Worm (Caenorhabditis elegans): ENCODE measurements around the gene C50F4.6.

The C50F4.6 gene

ce11 chrV:9500826-9501451 lies 45.0 kb upstream of the C50F4.6 start, which contains the start of gene swt-5 (continued):
- TF ChIP-seq daf-19 (GFP tag; conservative IDR thresholded peaks at IDR 0.05) = no peak

ce11 chrV:9503152-9503817 lies 42.6 kb upstream of the C50F4.6 start:
- TF ChIP-seq nhr-11 (tag; optimal IDR thresholded peaks at IDR 0.05) (no peak), dmd-8 (GFP tag; IDR thresholded peaks at IDR 0.05) (peak; percentile 97), nhr-41 (GFP tag; IDR thresholded peaks at IDR 0.05) (peak; percentile 62; the same call in 1 of the 2 replicates), cey-2 (tag; optimal IDR thresholded peaks at IDR 0.05; ENCODE audit: borderline replicate concordance, insufficient read depth) (no peak), mdt-29 (GFP tag; IDR thresholded peaks at IDR 0.05) (peak; percentile 86), spr-3 (GFP tag; optimal IDR thresholded peaks at IDR 0.05) (no peak), ztf-11 (tag; optimal IDR thresholded peaks at IDR 0.05) (no peak), spr-1 (tag; optimal IDR thresholded peaks at IDR 0.05) (peak; percentile 41), ceh-82 (tag; optimal IDR thresholded peaks at IDR 0.05) (no peak), lin-13 (GFP tag; optimal IDR thresholded peaks at IDR 0.05) (no peak), ceh-62 (tag; optimal IDR thresholded peaks at IDR 0.05) (no peak), nhr-48 (tag; optimal IDR thresholded peaks at IDR 0.05) (peak; percentile 75), arid-1 (GFP tag; conservative IDR thresholded peaks at IDR 0.05) (peak; percentile 78), nhr-77 (tag; optimal IDR thresholded peaks at IDR 0.05) (peak; percentile 12), hlh-30 (tag; optimal IDR thresholded peaks at IDR 0.05; ENCODE audit: insufficient read depth) (peak; percentile 6), php-3 (GFP tag; IDR thresholded peaks at IDR 0.05) (peak; percentile 61; the same call in 1 of the 2 replicates), ceh-28 (tag; optimal IDR thresholded peaks at IDR 0.05) (no peak), ctbp-1 (GFP tag; IDR thresholded peaks at IDR 0.05) (peak; percentile 87), madf-9 (GFP tag; conservative IDR thresholded peaks at IDR 0.05) (peak; percentile 79), nhr-25 (tag; optimal IDR thresholded peaks at IDR 0.05; ENCODE audit: borderline replicate concordance, insufficient read depth) (peak; percentile 39), F37D6.2 (tag; optimal IDR thresholded peaks at IDR 0.05) (peak; percentile 35), nhr-6 (tag; optimal IDR thresholded peaks at IDR 0.05) (no peak), lin-39 (tag; optimal IDR thresholded peaks at IDR 0.05) (no peak), aha-1 (tag) (peak; percentile 95), aly-2 (tag; optimal IDR thresholded peaks at IDR 0.05) (no peak), nhr-28 (tag; optimal IDR thresholded peaks at IDR 0.05) (peak; percentile 59), ceh-32 (tag; optimal IDR thresholded peaks at IDR 0.05; ENCODE audit: poor library complexity) (no peak), dve-1 (tag; optimal IDR thresholded peaks at IDR 0.05; ENCODE audit: insufficient read depth) (no peak), T20F7.1 (GFP tag; optimal IDR thresholded peaks at IDR 0.05) (peak; percentile 47), zfp-3 (GFP tag; conservative IDR thresholded peaks at IDR 0.05) (0 out of 2 replicates have a peak, but pooled peaks have one; percentile 59), unc-62 (GFP tag; optimal IDR thresholded peaks at IDR 0.05 in 1 of 2) (peak in 1 of 2 experiments; percentile 93), unc-62 (tag; optimal IDR thresholded peaks at IDR 0.05) (no peak), mxl-2 (GFP tag; conservative IDR thresholded peaks at IDR 0.05) (0 out of 2 replicates have a peak, but pooled peaks have one; percentile 12), ces-1 (GFP tag; optimal IDR thresholded peaks at IDR 0.05) (no peak), hlh-11 (tag; optimal IDR thresholded peaks at IDR 0.05) (peak; percentile 65), nhr-111 (GFP tag; optimal IDR thresholded peaks at IDR 0.05) (peak; percentile 6), madf-5 (GFP tag; IDR thresholded peaks at IDR 0.05) (peak; percentile 72 to 73; a peak in 1 of 4 replicates), hmg-1.1 (GFP tag; IDR thresholded peaks at IDR 0.05) (peak; percentile 87), T26A8.4 (GFP tag; IDR thresholded peaks at IDR 0.05) (peak; percentile 88), ZK546.5 (tag; optimal IDR thresholded peaks at IDR 0.05) (no peak), snpc-4 (tag; optimal IDR thresholded peaks at IDR 0.05) (peak; percentile 81), pqm-1 (tag; optimal IDR thresholded peaks at IDR 0.05) (no peak), pha-4 (GFP tag; IDR thresholded peaks at IDR 0.05) (peak; percentile 88; the same call in 1 of the 2 replicates), pha-4 (tag; optimal IDR thresholded peaks at IDR 0.05) (no peak), daf-12 (tag; optimal IDR thresholded peaks at IDR 0.05) (no peak), F44E2.7 (GFP tag; IDR thresholded peaks at IDR 0.05) (0 out of 2 replicates have a peak, but pooled peaks have one; percentile 69)

All from whole organism, L4 larva.